Fruit fly (Drosophila melanogaster) whole organism, embryonic: ENCODE results near the gene Pka-C2.
A peak's percentile ranks its signal among the peaks of the same experiment; 100 is the strongest.

Experiments used
- Aef1 ChIP-seq: fragments of 200-800 bp; sonication (Bioruptor generic); IDR thresholded peaks from 3 replicates; pipeline ENCODE4 v1.3.6; 2022; ENCODE audit warnings: missing biosample characterization, missing genetic modification characterization
- Antp ChIP-seq: fragments of 200-800 bp; sonication (Bioruptor generic); optimal IDR thresholded peaks from 3 replicates; lab custom pipeline; 2016; ENCODE audit warnings: missing biosample characterization, missing genetic modification characterization
- Bteb2 ChIP-seq: fragments of 200-800 bp; sonication (Bioruptor generic); optimal IDR thresholded peaks from 2 replicates; lab custom pipeline; 2016; ENCODE audit warnings: missing biosample characterization, missing genetic modification characterization
- CG10274 ChIP-seq: fragments of 200-800 bp; sonication (Bioruptor generic); optimal IDR thresholded peaks from 3 replicates; lab custom pipeline; 2017; ENCODE audit warnings: missing biosample characterization, mild to moderate bottlenecking, missing genetic modification characterization
- CG10321 ChIP-seq: fragments of 200-800 bp; sonication (Bioruptor generic); IDR thresholded peaks from 2 replicates; pipeline ENCODE4 v1.3.6; 2022; ENCODE audit warnings: missing biosample characterization, missing genetic modification characterization
- CG10431 ChIP-seq: fragments of 200-800 bp; sonication (Bioruptor generic); optimal IDR thresholded peaks from 3 replicates; lab custom pipeline; 2018; ENCODE audit warnings: missing biosample characterization, mild to moderate bottlenecking, missing genetic modification characterization
- CG10979 ChIP-seq: fragments of 200-800 bp; sonication (Bioruptor generic); optimal IDR thresholded peaks from 2 replicates; lab custom pipeline; 2018; ENCODE audit warnings: missing biosample characterization, mild to moderate bottlenecking, missing genetic modification characterization, moderate library complexity
- CG12769 ChIP-seq: fragments of 200-800 bp; sonication (Bioruptor generic); optimal IDR thresholded peaks from 2 replicates; lab custom pipeline; 2019; ENCODE audit warnings: missing biosample characterization, mild to moderate bottlenecking, missing genetic modification characterization, moderate library complexity
- CG16863 ChIP-seq: fragments of 200-800 bp; sonication (Bioruptor generic); optimal IDR thresholded peaks from 3 replicates; lab custom pipeline; 2016; ENCODE audit warnings: missing biosample characterization, missing genetic modification characterization
- CG2116 ChIP-seq: fragments of 200-800 bp; sonication (Bioruptor generic); optimal IDR thresholded peaks from 3 replicates; lab custom pipeline; 2018; ENCODE audit warnings: missing biosample characterization, mild to moderate bottlenecking, missing genetic modification characterization
- CG31224 ChIP-seq: fragments of 200-800 bp; sonication (Bioruptor generic); IDR thresholded peaks from 2 replicates; pipeline ENCODE4 v1.3.6; 2022; ENCODE audit warnings: missing biosample characterization, missing genetic modification characterization
- CG3163 ChIP-seq: fragments of 200-800 bp; sonication (Bioruptor generic); optimal IDR thresholded peaks from 3 replicates; lab custom pipeline; 2016; ENCODE audit warnings: missing biosample characterization, missing genetic modification characterization
- CG4707 ChIP-seq: fragments of 200-800 bp; sonication (Bioruptor generic); optimal IDR thresholded peaks from 2 replicates; lab custom pipeline; 2018; ENCODE audit warnings: missing biosample characterization, mild to moderate bottlenecking, missing genetic modification characterization, moderate library complexity
- CG6254 ChIP-seq: fragments of 200-800 bp; sonication (Bioruptor generic); optimal IDR thresholded peaks from 3 replicates; lab custom pipeline; 2017; ENCODE audit warnings: mild to moderate bottlenecking, missing biosample characterization, missing genetic modification reagents, missing genetic modification characterization
- CG6791 ChIP-seq: fragments of 200-800 bp; sonication (Bioruptor generic); IDR thresholded peaks from 3 replicates; pipeline ENCODE4 v1.3.6; 2022; ENCODE audit warnings: missing biosample characterization, missing genetic modification characterization; ENCODE audit not compliant: partially characterized antibody
- CG6854 ChIP-seq: fragments of 200-800 bp; sonication (Bioruptor generic); optimal IDR thresholded peaks from 3 replicates; lab custom pipeline; 2017; ENCODE audit warnings: missing biosample characterization, mild to moderate bottlenecking, missing genetic modification characterization
- CG7928 ChIP-seq: fragments of 200-800 bp; sonication (Bioruptor generic); optimal IDR thresholded peaks from 2 replicates; lab custom pipeline; 2017; ENCODE audit warnings: missing biosample characterization, mild to moderate bottlenecking, missing genetic modification characterization
- CG7987 ChIP-seq: fragments of 200-800 bp; sonication (Bioruptor generic); optimal IDR thresholded peaks from 2 replicates; lab custom pipeline; 2018; ENCODE audit warnings: missing biosample characterization, mild to moderate bottlenecking, missing genetic modification characterization, moderate library complexity
- CG8089 ChIP-seq: fragments of 200-800 bp; sonication (Bioruptor generic); optimal IDR thresholded peaks from 3 replicates; lab custom pipeline; 2016; ENCODE audit warnings: missing biosample characterization, missing genetic modification characterization
- CG9876 ChIP-seq: fragments of 200-800 bp; sonication (Bioruptor generic); optimal IDR thresholded peaks from 2 replicates; lab custom pipeline; 2016; ENCODE audit warnings: missing biosample characterization, missing genetic modification characterization
- Chrac-16 ChIP-seq: fragments of 200-800 bp; sonication (Bioruptor generic); optimal IDR thresholded peaks from 3 replicates; lab custom pipeline; 2016; ENCODE audit warnings: missing biosample characterization, missing genetic modification characterization
- Deaf1 ChIP-seq: fragments of 200-800 bp; optimal IDR thresholded peaks from 3 replicates; lab custom pipeline; 2019; ENCODE audit warnings: missing biosample characterization, mild to moderate bottlenecking, missing genetic modification characterization, moderate library complexity
- Doc2 ChIP-seq: fragments of 200-800 bp; sonication (Bioruptor generic); IDR thresholded peaks from 2 replicates; pipeline ENCODE4 v1.3.6; 2022; ENCODE audit warnings: missing biosample characterization, missing genetic modification characterization
- HLHmδ ChIP-seq: fragments of 200-800 bp; sonication (Bioruptor generic); optimal IDR thresholded peaks from 2 replicates; lab custom pipeline; 2018; ENCODE audit warnings: missing biosample characterization, mild to moderate bottlenecking, missing genetic modification characterization, moderate library complexity
- MESR4 ChIP-seq: fragments of 200-800 bp; sonication (Bioruptor generic); optimal IDR thresholded peaks from 2 replicates; lab custom pipeline; 2018; ENCODE audit warnings: missing biosample characterization, mild to moderate bottlenecking, missing genetic modification characterization, moderate library complexity
- Mrtf ChIP-seq: fragments of 200-800 bp; sonication (Bioruptor generic); IDR thresholded peaks from 3 replicates; pipeline ENCODE4 v1.3.6; 2022; ENCODE audit warnings: missing biosample characterization, missing genetic modification characterization
- NFAT ChIP-seq: fragments of 200-800 bp; sonication (Bioruptor generic); IDR thresholded peaks from 2 replicates; pipeline ENCODE4 v1.3.6; 2022; ENCODE audit warnings: missing biosample characterization, missing genetic modification characterization
- Nf-YB ChIP-seq: fragments of 200-800 bp; sonication (Bioruptor generic); optimal IDR thresholded peaks from 3 replicates; lab custom pipeline; 2019; ENCODE audit warnings: missing biosample characterization, mild to moderate bottlenecking, missing genetic modification characterization, moderate library complexity
- Nf-YC ChIP-seq: fragments of 200-800 bp; optimal IDR thresholded peaks from 3 replicates; lab custom pipeline; 2019; ENCODE audit warnings: missing biosample characterization, mild to moderate bottlenecking, missing genetic modification characterization, moderate library complexity
- NfI ChIP-seq: fragments of 200-800 bp; sonication (Bioruptor generic); optimal IDR thresholded peaks from 3 replicates; lab custom pipeline; 2018; ENCODE audit warnings: missing biosample characterization, mild to moderate bottlenecking, missing genetic modification characterization, moderate library complexity
- Optix ChIP-seq: fragments of 200-800 bp; sonication (Bioruptor generic); IDR thresholded peaks from 3 replicates; pipeline ENCODE4 v1.3.6; 2022; ENCODE audit warnings: missing biosample characterization, missing genetic modification characterization
- Sin3A ChIP-seq: fragments of >200 bp; optimal IDR thresholded peaks from 2 replicates; lab custom pipeline; 2018
- Usf ChIP-seq: fragments of 200-800 bp; sonication (Bioruptor generic); optimal IDR thresholded peaks from 2 replicates; lab custom pipeline; 2017; ENCODE audit warnings: missing genotype, missing biosample characterization, missing genetic modification characterization
- cg ChIP-seq: fragments of 200-800 bp; sonication (Bioruptor generic); optimal IDR thresholded peaks from 3 replicates; lab custom pipeline; 2019; ENCODE audit warnings: missing biosample characterization, mild to moderate bottlenecking, missing genetic modification characterization, moderate library complexity
- dati ChIP-seq: fragments of 200-800 bp; sonication (Bioruptor generic); IDR thresholded peaks from 2 replicates; pipeline ENCODE4 v1.3.6; 2022; ENCODE audit warnings: missing biosample characterization, missing genetic modification characterization
- dpn ChIP-seq, 2 experiments: fragments of 200-800 bp; sonication (Bioruptor generic); optimal IDR thresholded peaks; 3 replicates each; lab custom pipeline; 2016; ENCODE audit warnings: missing biosample characterization in 2 of 2, missing genetic modification characterization in 2 of 2
- en ChIP-seq: fragments of 200-800 bp; sonication (Bioruptor generic); optimal IDR thresholded peaks from 2 replicates; lab custom pipeline; 2016; ENCODE audit warnings: missing biosample characterization, missing genetic modification characterization
- exex ChIP-seq: fragments of 200-800 bp; sonication (Bioruptor generic); optimal IDR thresholded peaks from 4 replicates; lab custom pipeline; 2018; ENCODE audit warnings: missing biosample characterization, mild to moderate bottlenecking, missing genetic modification characterization, moderate library complexity
- fd3F ChIP-seq: fragments of 200-800 bp; sonication (Bioruptor generic); optimal IDR thresholded peaks from 2 replicates; lab custom pipeline; 2018; ENCODE audit warnings: missing biosample characterization, mild to moderate bottlenecking, missing genetic modification characterization, moderate library complexity
- her ChIP-seq: fragments of 200-800 bp; sonication (Bioruptor generic); optimal IDR thresholded peaks from 2 replicates; lab custom pipeline; 2016; ENCODE audit warnings: missing biosample characterization, missing genetic modification characterization
- jigr1 ChIP-seq: fragments of 200-800 bp; sonication (Bioruptor generic); IDR thresholded peaks from 3 replicates; pipeline ENCODE4 v1.3.6; 2022; ENCODE audit warnings: missing biosample characterization, missing genetic modification characterization
- klu ChIP-seq: fragments of 200-800 bp; sonication (Bioruptor generic); IDR thresholded peaks from 2 replicates; pipeline ENCODE4 v1.3.6; 2022; ENCODE audit warnings: missing biosample characterization, missing genetic modification characterization
- lbe ChIP-seq: fragments of 200-800 bp; sonication (Bioruptor generic); optimal IDR thresholded peaks from 2 replicates; lab custom pipeline; 2016; ENCODE audit warnings: missing biosample characterization, mild to moderate bottlenecking, missing genetic modification characterization
- nau ChIP-seq: fragments of 200-800 bp; sonication (Bioruptor generic); optimal IDR thresholded peaks from 3 replicates; lab custom pipeline; 2017; ENCODE audit warnings: missing biosample characterization, mild to moderate bottlenecking, missing genetic modification characterization, missing genetic modification reagents
- pan ChIP-seq, 4 experiments: fragments of >200 bp in 3 of 4; fragments of 200-800 bp in 1 of 4; sonication (Bioruptor generic) in 1 of 4; optimal IDR thresholded peaks in 3 of 4; IDR thresholded peaks in 1 of 4; 2 replicates each; pipeline versions ENCODE4 v1.3.6 to Lab custom; 2017 to 2022; ENCODE audit warnings: missing biosample characterization in 2 of 4, missing genetic modification characterization in 2 of 4, mixed read lengths in 1 of 4
- ro ChIP-seq: fragments of 200-800 bp; sonication (Bioruptor generic); IDR thresholded peaks from 2 replicates; pipeline ENCODE4 v1.3.6; 2022; ENCODE audit warnings: missing biosample characterization, missing genetic modification characterization
- sisA ChIP-seq: fragments of 200-800 bp; sonication (Bioruptor generic); IDR thresholded peaks from 2 replicates; pipeline ENCODE4 v1.3.6; 2022; ENCODE audit warnings: missing biosample characterization, missing genetic modification characterization
- slp2 ChIP-seq: fragments of 200-800 bp; sonication (Bioruptor generic); optimal IDR thresholded peaks from 2 replicates; lab custom pipeline; 2016; ENCODE audit warnings: missing biosample characterization, missing genetic modification characterization
- tgo ChIP-seq: fragments of 200-800 bp; sonication (Bioruptor generic); IDR thresholded peaks from 3 replicates; pipeline ENCODE4 v1.3.6; 2022; ENCODE audit warnings: missing biosample characterization, missing genetic modification characterization
- tio ChIP-seq: fragments of 200-800 bp; sonication (Bioruptor generic); optimal IDR thresholded peaks from 2 replicates; lab custom pipeline; 2017; ENCODE audit warnings: missing biosample characterization, missing genetic modification characterization, inconsistent platforms
- trem ChIP-seq: fragments of 200-800 bp; optimal IDR thresholded peaks from 3 replicates; lab custom pipeline; 2019; ENCODE audit warnings: missing biosample characterization, mild to moderate bottlenecking, missing genetic modification characterization, moderate library complexity
- wor ChIP-seq: fragments of 200-800 bp; sonication (Bioruptor generic); IDR thresholded peaks from 2 replicates; pipeline ENCODE4 v1.3.6; 2022; ENCODE audit warnings: missing biosample characterization, missing genetic modification characterization

Gene Pka-C2

DNA sequence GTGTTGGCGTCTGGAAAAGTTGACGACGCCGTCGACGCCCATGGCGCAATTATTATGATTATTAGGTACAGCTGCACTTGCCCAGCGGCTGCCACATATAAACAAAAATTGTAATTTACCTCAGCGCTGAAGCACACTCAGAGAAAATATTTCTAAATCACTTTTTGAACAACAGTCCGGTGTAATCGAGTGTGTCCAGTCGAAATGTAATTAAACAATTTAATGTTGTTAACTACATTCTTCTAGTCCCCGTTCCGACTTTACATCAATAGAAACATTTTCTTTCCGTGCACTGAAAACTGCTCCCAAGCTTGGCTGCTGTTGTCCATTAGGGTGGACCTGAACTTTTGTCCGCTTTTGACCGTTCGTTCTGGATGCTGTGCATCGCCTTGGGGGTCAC lies 32.1 kb upstream of the Pka-C2 start (continued):
- TF ChIP-seq ro (GFP tag; lab: Robert Waterston, UW) (no peak), HLHmδ (no peak), Usf (GFP tag; lab: Kevin White, UChicago) (no peak), dati (GFP tag; lab: Robert Waterston, UW) (no peak), sisA (GFP tag; lab: Robert Waterston, UW) (peak; percentile 41), Antp (GFP tag; lab: Kevin White, UChicago) (peak; percentile 38), nau (GFP tag; lab: Kevin White, UChicago) (no peak), Sin3A (no peak), CG4707 (no peak), CG8089 (GFP tag; lab: Kevin White, UChicago) (no peak), exex (tag; lab: Kevin White, UChicago) (no peak), tio (GFP tag; lab: Kevin White, UChicago) (no peak), CG6791 (no peak), CG7987 (no peak), pan (optimal IDR thresholded peaks at IDR 0.05; lab: Kevin White, UChicago) (no peak), pan (GFP tag; optimal IDR thresholded peaks at IDR 0.05 in 1 of 2, IDR thresholded peaks at IDR 0.05 in 1 of 2) (peak in 1 of 2 experiments; percentile 11), CG7928 (GFP tag; lab: Kevin White, UChicago) (no peak), CG3163 (GFP tag; lab: Kevin White, UChicago) (no peak), Chrac-16 (no peak), slp2 (no peak), Nf-YB (GFP tag; lab: Kevin White, UChicago) (no peak), Bteb2 (GFP tag; lab: Kevin White, UChicago) (no peak), CG10321 (GFP tag; lab: Robert Waterston, UW) (no peak), Aef1 (GFP tag; lab: Robert Waterston, UW) (no peak), jigr1 (no peak), trem (tag; lab: Kevin White, UChicago) (no peak), wor (GFP tag; lab: Robert Waterston, UW) (no peak), Optix (GFP tag; lab: Robert Waterston, UW) (peak; percentile 36; the same call in 1 of the 3 replicates), CG10979 (no peak), Nf-YC (no peak), CG31224 (GFP tag; lab: Robert Waterston, UW) (no peak), CG9876 (GFP tag; lab: Kevin White, UChicago) (no peak), MESR4 (GFP tag; lab: Kevin White, UChicago) (no peak), CG2116 (GFP tag; lab: Kevin White, UChicago) (no peak), CG12769 (tag; lab: Kevin White, UChicago) (peak; percentile 18), klu (GFP tag; lab: Robert Waterston, UW) (no peak), Doc2 (GFP tag; lab: Robert Waterston, UW) (no peak), cg (GFP tag; lab: Kevin White, UChicago) (no peak), her (GFP tag; lab: Kevin White, UChicago) (no peak), lbe (GFP tag; lab: Kevin White, UChicago) (no peak), Mrtf (GFP tag; lab: Robert Waterston, UW) (no peak), fd3F (GFP tag; lab: Kevin White, UChicago) (no peak), CG16863 (GFP tag; lab: Kevin White, UChicago) (no peak), Deaf1 (no peak), dpn (GFP tag; optimal IDR thresholded peaks at IDR 0.05; lab: Kevin White, UChicago) (peak in 1 of 2 experiments; percentile 17), CG6254 (no peak), NfI (no peak), CG10274 (no peak), en (GFP tag; lab: Kevin White, UChicago) (no peak), CG6854 (GFP tag; lab: Kevin White, UChicago) (no peak), CG10431 (GFP tag; lab: Kevin White, UChicago) (no peak), NFAT (GFP tag; lab: Robert Waterston, UW) (no peak), tgo (GFP tag; lab: Robert Waterston, UW) (no peak)
